Worm (Caenorhabditis elegans) whole organism, L3 larva: Measurements from ENCODE around the gene qns-1.

Experiments
- aly-2 ChIP-seq: fragments of 150-350 bp; optimal IDR thresholded peaks from 2 replicates; lab custom pipeline; 2014; ENCODE audit warnings: missing biosample characterization, missing genetic modification characterization
- ama-1 ChIP-seq: fragments of 150-350 bp; optimal IDR thresholded peaks from 2 replicates; lab custom pipeline; 2018
- ceh-16 ChIP-seq: sonication (generic microtip); optimal IDR thresholded peaks from 2 replicates; lab custom pipeline; 2017; ENCODE audit warnings: missing biosample characterization, missing genetic modification characterization
- ceh-28 ChIP-seq: fragments of 150-350 bp; optimal IDR thresholded peaks from 2 replicates; lab custom pipeline; 2014; ENCODE audit warnings: missing biosample characterization, missing genetic modification reagents, missing genetic modification characterization
- ceh-82 ChIP-seq: fragments of 150-350 bp; optimal IDR thresholded peaks from 2 replicates; lab custom pipeline; 2014; ENCODE audit warnings: missing biosample characterization, missing genetic modification characterization
- elt-1 ChIP-seq: fragments of 150-350 bp; optimal IDR thresholded peaks from 2 replicates; lab custom pipeline; 2014; ENCODE audit warnings: missing biosample characterization, missing genetic modification characterization
- elt-2 ChIP-seq: sonication (generic microtip); optimal IDR thresholded peaks from 2 replicates; lab custom pipeline; 2016; ENCODE audit warnings: missing genetic modification reagents, mild to moderate bottlenecking, missing genetic modification characterization, missing compliant biosample characterization
- elt-3 ChIP-seq, 3 experiments: fragments of 150-350 bp in 1 of 3; sonication (generic microtip) in 2 of 3; optimal IDR thresholded peaks; 2 replicates in 2 of 3; 4 replicates in 1 of 3; lab custom pipeline; 2014 to 2017; ENCODE audit warnings: missing biosample characterization in 3 of 3, missing genetic modification characterization in 3 of 3
- fkh-2 ChIP-seq: fragments of 150-350 bp; optimal IDR thresholded peaks from 2 replicates; lab custom pipeline; 2014; ENCODE audit warnings: missing biosample characterization, missing genetic modification reagents, missing genetic modification characterization
- hmg-11 ChIP-seq: sonication (generic microtip); optimal IDR thresholded peaks from 2 replicates; lab custom pipeline; 2016; ENCODE audit warnings: missing genetic modification characterization, missing compliant biosample characterization
- jun-1 ChIP-seq: fragments of 150-350 bp; optimal IDR thresholded peaks from 2 replicates; lab custom pipeline; 2014; ENCODE audit warnings: missing biosample characterization, missing genetic modification reagents, missing genetic modification characterization
- lin-15B ChIP-seq: fragments of 150-350 bp; optimal IDR thresholded peaks from 2 replicates; lab custom pipeline; 2014; ENCODE audit warnings: missing biosample characterization, missing genetic modification characterization
- lin-39 ChIP-seq: fragments of 150-350 bp; optimal IDR thresholded peaks from 2 replicates; lab custom pipeline; 2018; ENCODE audit warnings: missing biosample characterization, missing genetic modification reagents, missing genetic modification characterization
- lsy-12 ChIP-seq: sonication (generic microtip); optimal IDR thresholded peaks from 2 replicates; lab custom pipeline; 2016; ENCODE audit warnings: mild to moderate bottlenecking, missing genetic modification characterization, missing compliant biosample characterization
- mdl-1 ChIP-seq: fragments of 150-350 bp; optimal IDR thresholded peaks from 2 replicates; lab custom pipeline; 2014; ENCODE audit warnings: missing biosample characterization, missing genetic modification characterization
- nfya-1 ChIP-seq: sonication (generic microtip); optimal IDR thresholded peaks from 2 replicates; lab custom pipeline; 2017; ENCODE audit warnings: missing genetic modification characterization, mild to moderate bottlenecking, missing compliant biosample characterization, antibody characterized with exemption, moderate library complexity; ENCODE audit not compliant: insufficient read depth
- nhr-11 ChIP-seq: fragments of 150-350 bp; optimal IDR thresholded peaks from 2 replicates; lab custom pipeline; 2014; ENCODE audit warnings: missing biosample characterization, missing genetic modification characterization
- nhr-12 ChIP-seq: fragments of 150-350 bp; optimal IDR thresholded peaks from 2 replicates; lab custom pipeline; 2014; ENCODE audit warnings: missing biosample characterization, missing genetic modification characterization
- nhr-23 ChIP-seq: fragments of 150-350 bp; optimal IDR thresholded peaks from 2 replicates; lab custom pipeline; 2014; ENCODE audit warnings: missing biosample characterization, missing genetic modification reagents, missing genetic modification characterization
- nhr-237 ChIP-seq: fragments of 150-350 bp; optimal IDR thresholded peaks from 2 replicates; lab custom pipeline; 2014; ENCODE audit warnings: missing biosample characterization, missing genetic modification characterization
- nhr-25 ChIP-seq: sonication (generic microtip); optimal IDR thresholded peaks from 2 replicates; lab custom pipeline; 2017; ENCODE audit warnings: missing biosample characterization, missing genetic modification characterization
- nhr-28 ChIP-seq: fragments of 150-350 bp; optimal IDR thresholded peaks from 2 replicates; lab custom pipeline; 2014; ENCODE audit warnings: missing biosample characterization, missing genetic modification characterization
- nhr-43 ChIP-seq: sonication (generic microtip); optimal IDR thresholded peaks from 2 replicates; lab custom pipeline; 2016; ENCODE audit warnings: mild to moderate bottlenecking, missing genetic modification characterization, missing compliant biosample characterization; ENCODE audit not compliant: poor library complexity, severe bottlenecking
- nhr-67 ChIP-seq: fragments of 150-350 bp; optimal IDR thresholded peaks from 2 replicates; lab custom pipeline; 2014; ENCODE audit warnings: missing biosample characterization, missing genetic modification characterization
- nhr-76 ChIP-seq: fragments of 150-350 bp; sonication (generic microtip); optimal IDR thresholded peaks from 5 replicates; lab custom pipeline; 2014; ENCODE audit warnings: missing biosample characterization, missing genetic modification characterization
- nhr-77 ChIP-seq: fragments of 150-350 bp; optimal IDR thresholded peaks from 2 replicates; lab custom pipeline; 2014; ENCODE audit warnings: missing biosample characterization, missing genetic modification characterization
- pha-4 ChIP-seq: fragments of 150-350 bp; optimal IDR thresholded peaks from 2 replicates; lab custom pipeline; 2014; ENCODE audit warnings: missing biosample characterization, missing genetic modification reagents, missing genetic modification characterization
- pqm-1 ChIP-seq: fragments of 150-350 bp; optimal IDR thresholded peaks from 2 replicates; lab custom pipeline; 2017; ENCODE audit warnings: missing biosample characterization, missing genetic modification characterization, inconsistent platforms
- sea-2 ChIP-seq: fragments of 150-350 bp; sonication (generic microtip); optimal IDR thresholded peaks from 4 replicates; lab custom pipeline; 2014; ENCODE audit warnings: missing biosample characterization, missing genetic modification reagents, missing genetic modification characterization
- snpc-4 ChIP-seq: fragments of 150-350 bp; optimal IDR thresholded peaks from 2 replicates; lab custom pipeline; 2014; ENCODE audit warnings: missing biosample characterization, missing genetic modification characterization
- tbx-2 ChIP-seq: sonication (generic microtip); optimal IDR thresholded peaks from 2 replicates; lab custom pipeline; 2016; ENCODE audit warnings: mild to moderate bottlenecking, missing genetic modification characterization, missing compliant biosample characterization
- unc-39 ChIP-seq: sonication (generic microtip); optimal IDR thresholded peaks from 4 replicates; lab custom pipeline; 2017; ENCODE audit warnings: missing biosample characterization, missing genetic modification characterization
- zag-1 ChIP-seq: fragments of 150-350 bp; optimal IDR thresholded peaks from 2 replicates; lab custom pipeline; 2014; ENCODE audit warnings: missing biosample characterization, missing genetic modification characterization
- ztf-4 ChIP-seq: fragments of 150-350 bp; optimal IDR thresholded peaks from 2 replicates; lab custom pipeline; 2014; ENCODE audit warnings: missing biosample characterization, missing genetic modification characterization

qns-1 gene

DNA sequence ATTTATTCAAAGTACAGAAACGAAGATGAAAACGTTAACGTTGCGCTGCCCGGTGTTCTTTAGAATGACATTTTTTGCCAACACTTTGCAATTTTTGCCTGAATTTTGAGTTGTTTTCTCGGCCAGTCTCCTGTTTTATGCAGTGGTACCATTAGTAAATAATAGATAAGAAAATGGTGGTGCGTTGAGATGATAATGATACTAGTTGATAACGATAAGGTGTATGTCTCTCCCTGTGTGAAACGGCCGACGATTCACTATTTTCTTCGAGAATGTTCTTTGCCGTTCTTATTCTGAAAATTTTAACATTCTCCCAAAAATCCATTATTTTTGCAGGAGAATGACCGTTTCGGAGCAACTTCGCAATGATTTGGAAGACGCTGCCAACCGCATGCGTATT lies 24.2 kb upstream of the qns-1 start, which contains the start of gene tkt-1:
TSS of gene tkt-1 (plus strand) at position 337 of the 400 bp plus-strand sequence.
- TF ChIP-seq pha-4 (peak; percentile 19), ceh-16 (no peak), jun-1 (tag; lab: Kevin White, UChicago) (peak; percentile 55), lin-15B (tag; lab: Kevin White, UChicago) (no peak), elt-2 (tag; lab: Kevin White, UChicago) (peak; percentile 92), pqm-1 (tag; lab: Kevin White, UChicago) (peak; percentile 88), tbx-2 (tag; lab: Kevin White, UChicago) (no peak), elt-3 (tag; optimal IDR thresholded peaks at IDR 0.05; lab: Kevin White, UChicago) (peak in 1 of 3 experiments; percentile 85)
- TF ChIP-seq, all 47 proteins: peak for 5

- TF ChIP-seq pha-4 (peak; percentile 65), ztf-4 (no peak), nhr-12 (tag; lab: Kevin White, UChicago) (no peak), lin-15B (tag; lab: Kevin White, UChicago) (peak; percentile 38), sea-2 (GFP tag; lab: Kevin White, UChicago) (no peak), lin-39 (peak; percentile 4), nfya-1 (tag; lab: Kevin White, UChicago) (peak; percentile 12), nhr-23 (tag; lab: Kevin White, UChicago) (peak; percentile 8), nhr-25 (tag; lab: Kevin White, UChicago) (peak; percentile 41), tbx-2 (tag; lab: Kevin White, UChicago) (no peak)
Observed at ce11 chrIV:10242458-10243123, 23.5 kb upstream of the qns-1 start.

DNA sequence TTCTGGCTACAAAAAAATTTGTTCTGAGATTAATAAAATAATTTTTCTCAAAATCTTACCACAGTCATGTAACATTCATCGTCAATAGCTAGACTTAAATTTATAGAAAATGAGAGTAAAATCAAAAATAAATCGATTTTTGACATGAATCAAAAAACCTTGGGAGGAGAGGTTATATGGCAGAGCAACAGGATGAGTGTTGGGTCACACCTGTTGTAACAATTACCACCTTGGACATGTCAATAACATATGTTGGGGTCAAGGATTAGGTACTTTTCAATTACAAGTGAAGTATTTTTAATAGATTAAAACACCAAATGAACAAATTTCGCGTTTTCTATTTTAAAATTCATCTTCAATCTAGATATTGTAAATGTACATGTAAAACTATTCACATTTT lies 22.6 kb upstream of the qns-1 start, which contains the start of gene lipl-7:
TSS of gene lipl-7 (minus strand) at position 165 of the 400 bp plus-strand sequence.
- no peak for TF ChIP-seq nhr-43 (tag; lab: Kevin White, UChicago)
- no peak for TF ChIP-seq ceh-28
- no peak for TF ChIP-seq zag-1
- no peak for TF ChIP-seq nhr-11
- TF ChIP-seq unc-39 = no peak
- TF ChIP-seq lsy-12 (tag; lab: Kevin White, UChicago) = no peak
- no peak for TF ChIP-seq nhr-237 (tag; lab: Kevin White, UChicago)
- TF ChIP-seq elt-1 = no peak
- no peak for TF ChIP-seq nhr-12 (tag; lab: Kevin White, UChicago)
- TF ChIP-seq nhr-67 (tag; lab: Kevin White, UChicago) = no peak
- no peak for TF ChIP-seq nhr-76 (tag; lab: Kevin White, UChicago)
- no peak for TF ChIP-seq lin-15B (tag; lab: Kevin White, UChicago)

ce11 chrIV:10239045-10239444 lies 19.9 kb upstream of the qns-1 start, which contains the start of gene ech-8:
Gene ech-8, minus strand, starts transcription at chrIV:10239176.
- no peak for TF ChIP-seq nhr-28 (tag; lab: Kevin White, UChicago)
- TF ChIP-seq pqm-1 (tag; lab: Kevin White, UChicago) = peak; percentile 56
- no peak for TF ChIP-seq nhr-237 (tag; lab: Kevin White, UChicago)
- no peak for TF ChIP-seq pha-4
- TF ChIP-seq tbx-2 (tag; lab: Kevin White, UChicago) = no peak
- peak; percentile 54 for TF ChIP-seq elt-2 (tag; lab: Kevin White, UChicago)

DNA sequence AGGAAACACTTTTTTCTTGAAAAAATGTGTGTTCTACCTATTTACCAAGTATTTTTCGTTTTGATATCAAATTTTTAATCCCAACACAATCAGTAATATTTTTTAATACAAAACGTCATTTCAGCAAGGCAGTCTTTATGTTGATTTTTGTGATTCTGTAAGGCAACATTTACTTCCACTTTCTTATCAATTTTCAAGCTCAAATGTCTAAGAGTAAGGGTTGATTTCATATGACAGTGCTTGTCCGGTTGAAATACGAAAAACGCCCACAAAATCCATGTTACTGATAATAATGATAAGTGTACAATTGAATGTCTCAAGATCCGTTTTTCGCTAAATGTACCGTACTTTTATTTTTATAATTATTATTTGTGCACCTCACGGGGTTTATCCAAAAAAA lies 17.0 kb upstream of the qns-1 start:
- TF ChIP-seq nfya-1 (tag; lab: Kevin White, UChicago) (no peak), ama-1 (no peak), aly-2 (tag; lab: Kevin White, UChicago) (no peak), jun-1 (tag; lab: Kevin White, UChicago) (peak; percentile 56), ceh-82 (no peak), pqm-1 (tag; lab: Kevin White, UChicago) (peak; percentile 83), nhr-67 (tag; lab: Kevin White, UChicago) (no peak), mdl-1 (no peak), fkh-2 (tag; lab: Kevin White, UChicago) (no peak), pha-4 (no peak), hmg-11 (no peak), unc-39 (no peak), nhr-28 (tag; lab: Kevin White, UChicago) (no peak), snpc-4 (tag; lab: Kevin White, UChicago) (no peak), zag-1 (no peak), ceh-28 (no peak), lsy-12 (tag; lab: Kevin White, UChicago) (no peak), nhr-77 (tag; lab: Kevin White, UChicago) (no peak), elt-2 (tag; lab: Kevin White, UChicago) (peak; percentile 71)
